Fruit fly (Drosophila melanogaster) whole organism, wandering third instar larva: Measurements from ENCODE around the gene mRpL44.
A peak's percentile ranks its signal among the peaks of the same experiment; 100 is the strongest.

Experiments
- Dfd ChIP-seq: fragments of >200 bp; optimal IDR thresholded peaks from 2 replicates; lab custom pipeline; 2017; ENCODE audit warnings: missing biosample characterization, missing genetic modification characterization
- Hnf4 ChIP-seq: fragments of 200-800 bp; sonication (Bioruptor generic); optimal IDR thresholded peaks from 2 replicates; lab custom pipeline; 2016; ENCODE audit warnings: missing biosample characterization, mild to moderate bottlenecking, missing genetic modification characterization
- br ChIP-seq: fragments of 200-800 bp; sonication (Bioruptor generic); optimal IDR thresholded peaks from 2 replicates; lab custom pipeline; 2016; ENCODE audit warnings: missing biosample characterization, missing genetic modification characterization
- brk ChIP-seq: fragments of 200-800 bp; sonication (Bioruptor generic); optimal IDR thresholded peaks from 2 replicates; lab custom pipeline; 2016; ENCODE audit warnings: missing biosample characterization, mild to moderate bottlenecking, missing genetic modification characterization
- dmrt93B ChIP-seq: fragments of 200-800 bp; sonication (Bioruptor generic); optimal IDR thresholded peaks from 2 replicates; lab custom pipeline; 2018; ENCODE audit warnings: missing biosample characterization, mild to moderate bottlenecking, missing genetic modification characterization
- h ChIP-seq: fragments of 200-800 bp; sonication (Bioruptor generic); optimal IDR thresholded peaks from 3 replicates; lab custom pipeline; 2016; ENCODE audit warnings: missing biosample characterization, mild to moderate bottlenecking, missing genetic modification characterization
- jim ChIP-seq: fragments of 175-275, 200-325 bp; sonication (Bioruptor generic); optimal IDR thresholded peaks from 2 replicates; lab custom pipeline; 2016; ENCODE audit warnings: missing biosample characterization, mild to moderate bottlenecking, missing genetic modification characterization
- sv ChIP-seq: fragments of 200-800 bp; sonication (Bioruptor generic); optimal IDR thresholded peaks from 3 replicates; lab custom pipeline; 2016; ENCODE audit warnings: missing biosample characterization, missing genetic modification characterization

- TF ChIP-seq brk (no peak), Dfd (no peak), dmrt93B (GFP tag; lab: Kevin White, UChicago) (no peak), sv (GFP tag; lab: Kevin White, UChicago) (no peak), br (GFP tag; lab: Kevin White, UChicago) (no peak), h (peak; percentile 35), Hnf4 (GFP tag; lab: Kevin White, UChicago) (no peak), jim (GFP tag; lab: Kevin White, UChicago) (no peak)
These were observed 27.2 kb upstream of the mRpL44 start for dm6 chr3R:5497600-5497999.
